Fruit fly (Drosophila melanogaster) whole organism, adult: ENCODE measurements around the gene ver.

Experiments used
- CG11617 ChIP-seq: fragments of 200-800 bp; sonication (Bioruptor generic); optimal IDR thresholded peaks from 2 replicates; lab custom pipeline; 2017; ENCODE audit warnings: mild to moderate bottlenecking, missing biosample characterization, missing genetic modification reagents, missing genetic modification characterization
- CG12768 ChIP-seq: fragments of 200-800 bp; sonication (Bioruptor generic); optimal IDR thresholded peaks from 2 replicates; lab custom pipeline; 2017; ENCODE audit warnings: missing biosample characterization, missing genetic modification characterization, mild to moderate bottlenecking, moderate library complexity, missing genetic modification reagents
- CG14711 ChIP-seq: fragments of 200-800 bp; sonication (Bioruptor generic); optimal IDR thresholded peaks from 2 replicates; lab custom pipeline; 2018; ENCODE audit warnings: missing biosample characterization, mild to moderate bottlenecking, missing genetic modification characterization, moderate library complexity
- CG1620 ChIP-seq: fragments of 200-800 bp; sonication (Bioruptor generic); optimal IDR thresholded peaks from 2 replicates; lab custom pipeline; 2016; ENCODE audit warnings: missing biosample characterization, missing genetic modification characterization
- CG33017 ChIP-seq: fragments of 200-800 bp; sonication (Bioruptor generic); optimal IDR thresholded peaks from 2 replicates; lab custom pipeline; 2018; ENCODE audit warnings: missing biosample characterization, mild to moderate bottlenecking, missing genetic modification characterization, moderate library complexity
- CG5204 ChIP-seq: fragments of 200-800 bp; sonication (Bioruptor generic); optimal IDR thresholded peaks from 2 replicates; lab custom pipeline; 2016; ENCODE audit warnings: missing biosample characterization, missing genetic modification characterization
- CG7045 ChIP-seq: fragments of 200-800 bp; sonication (Bioruptor generic); optimal IDR thresholded peaks from 2 replicates; lab custom pipeline; 2017; ENCODE audit warnings: missing biosample characterization, mild to moderate bottlenecking, missing genetic modification characterization
- CG7101 ChIP-seq: fragments of 200-800 bp; sonication (Bioruptor generic); optimal IDR thresholded peaks from 2 replicates; lab custom pipeline; 2018; ENCODE audit warnings: missing biosample characterization, mild to moderate bottlenecking, missing genetic modification characterization, moderate library complexity
- Clk ChIP-seq: fragments of 200-800 bp; sonication (Bioruptor generic); optimal IDR thresholded peaks from 2 replicates; lab custom pipeline; 2017; ENCODE audit warnings: missing biosample characterization, missing genetic modification characterization
- Crg-1 ChIP-seq: fragments of 200-800 bp; sonication (Bioruptor generic); optimal IDR thresholded peaks from 2 replicates; lab custom pipeline; 2016; ENCODE audit warnings: missing biosample characterization, missing genetic modification characterization
- Hr96 ChIP-seq: fragments of 200-800 bp; sonication (Bioruptor generic); optimal IDR thresholded peaks from 2 replicates; lab custom pipeline; 2016; ENCODE audit warnings: missing biosample characterization, missing genetic modification characterization
- Mnt ChIP-seq: fragments of 200-800 bp; sonication (Bioruptor generic); optimal IDR thresholded peaks from 2 replicates; lab custom pipeline; 2016; ENCODE audit warnings: missing biosample characterization, mild to moderate bottlenecking, missing genetic modification characterization
- bab1 ChIP-seq: fragments of 200-800 bp; sonication (Bioruptor generic); optimal IDR thresholded peaks from 3 replicates; lab custom pipeline; 2019; ENCODE audit warnings: missing biosample characterization, mild to moderate bottlenecking, missing genetic modification characterization, moderate library complexity
- cic ChIP-seq: fragments of 200-800 bp; sonication (Bioruptor generic); optimal IDR thresholded peaks from 2 replicates; lab custom pipeline; 2017; ENCODE audit warnings: missing biosample characterization, mild to moderate bottlenecking, missing genetic modification characterization, moderate library complexity
- cnc ChIP-seq, 2 experiments: fragments of >200 bp; optimal IDR thresholded peaks; 2 replicates each; lab custom pipeline; 2017
- kay ChIP-seq: fragments of 200-800 bp; sonication (Bioruptor generic); peaks from one replicate; lab custom pipeline; 2016; ENCODE audit warnings: missing biosample characterization, missing genetic modification characterization, borderline replicate concordance
- ovo ChIP-seq: fragments of 200-800 bp; sonication (Bioruptor generic); optimal IDR thresholded peaks from 2 replicates; lab custom pipeline; 2016; ENCODE audit warnings: missing biosample characterization, missing genetic modification characterization
- pad ChIP-seq: fragments of 200-800 bp; sonication (Bioruptor generic); optimal IDR thresholded peaks from 3 replicates; lab custom pipeline; 2017; ENCODE audit warnings: missing biosample characterization, missing genetic modification characterization, mild to moderate bottlenecking, moderate library complexity, missing genetic modification reagents
- tj ChIP-seq: fragments of 200-800 bp; sonication (Bioruptor generic); optimal IDR thresholded peaks from 3 replicates; lab custom pipeline; 2017; ENCODE audit warnings: missing biosample characterization, mild to moderate bottlenecking, missing genetic modification characterization, moderate library complexity
- toe ChIP-seq: fragments of 200-800 bp; sonication (Bioruptor generic); optimal IDR thresholded peaks from 2 replicates; lab custom pipeline; 2016; ENCODE audit warnings: missing biosample characterization, missing genetic modification characterization

ver gene

dm6 chr3L:12530044-12530443, 6.3 kb downstream of the ver start, which contains the start of gene nst:
TSS of gene nst (minus strand) at chr3L:12530171.
- TF ChIP-seq bab1 (peak; percentile 21), tj (GFP tag; lab: Kevin White, UChicago) (peak; percentile 22), Mnt (GFP tag; lab: Kevin White, UChicago) (no peak)

dm6 chr3L:12532220-12532619, 8.4 kb downstream of the ver start:
- no peak for TF ChIP-seq kay
- no peak for TF ChIP-seq CG1620 (GFP tag; lab: Kevin White, UChicago)
- TF ChIP-seq CG33017 (tag; lab: Kevin White, UChicago) = no peak
- TF ChIP-seq toe (GFP tag; lab: Kevin White, UChicago) = no peak
- no peak for TF ChIP-seq Hr96 (GFP tag; lab: Kevin White, UChicago)
- TF ChIP-seq Mnt (GFP tag; lab: Kevin White, UChicago) = no peak
- TF ChIP-seq cnc (optimal IDR thresholded peaks at IDR 0.05; lab: Kevin White, UChicago) = no peak
- TF ChIP-seq CG12768 = no peak
- no peak for TF ChIP-seq Crg-1 (GFP tag; lab: Kevin White, UChicago)
- no peak for TF ChIP-seq CG5204 (GFP tag; lab: Kevin White, UChicago)
- TF ChIP-seq Clk (GFP tag; lab: Kevin White, UChicago) = no peak

- TF ChIP-seq ovo (GFP tag; lab: Kevin White, UChicago) (no peak), Clk (GFP tag; lab: Kevin White, UChicago) (no peak), CG14711 (peak; percentile 91), cic (GFP tag; lab: Kevin White, UChicago) (no peak), CG33017 (tag; lab: Kevin White, UChicago) (peak; percentile 75), Crg-1 (GFP tag; lab: Kevin White, UChicago) (no peak), CG5204 (GFP tag; lab: Kevin White, UChicago) (no peak), Mnt (GFP tag; lab: Kevin White, UChicago) (no peak), CG11617 (no peak), CG1620 (GFP tag; lab: Kevin White, UChicago) (no peak), tj (GFP tag; lab: Kevin White, UChicago) (peak; percentile 35), pad (GFP tag; lab: Kevin White, UChicago) (peak; percentile 55), bab1 (peak; percentile 64), toe (GFP tag; lab: Kevin White, UChicago) (no peak), CG12768 (peak; percentile 61), CG7101 (tag; lab: Kevin White, UChicago) (peak; percentile 87), CG7045 (GFP tag; lab: Kevin White, UChicago) (no peak), kay (no peak), cnc (optimal IDR thresholded peaks at IDR 0.05; lab: Kevin White, UChicago) (no peak), Hr96 (GFP tag; lab: Kevin White, UChicago) (no peak)
Observed at dm6 chr3L:12533392-12534070, 9.7 kb downstream of the ver start, which contains the start of the genes Tsf2 and CG34242. TSS of gene Tsf2 (minus strand) at chr3L:12533724. TSS of gene CG34242 (plus strand) at chr3L:12533996.

- TF ChIP-seq pad (GFP tag; lab: Kevin White, UChicago) (no peak), Crg-1 (GFP tag; lab: Kevin White, UChicago) (no peak), toe (GFP tag; lab: Kevin White, UChicago) (no peak), CG1620 (GFP tag; lab: Kevin White, UChicago) (no peak), Mnt (GFP tag; lab: Kevin White, UChicago) (peak; percentile 2)
Observed at dm6 chr3L:12534318-12534717, 10.5 kb downstream of the ver start, which contains the start of gene Pmm2. TSS of gene Pmm2 (plus strand) at chr3L:12534590.

- TF ChIP-seq Mnt (GFP tag; lab: Kevin White, UChicago) (peak; percentile 94), bab1 (peak; percentile 12), CG11617 (no peak)
Observed at dm6 chr3L:12537123-12537522, 13.3 kb downstream of the ver start, which contains the start of gene CG4069. TSS of gene CG4069 (minus strand) at chr3L:12537315.

dm6 chr3L:12549471-12549870, 25.7 kb downstream of the ver start:
- TF ChIP-seq ovo (GFP tag; lab: Kevin White, UChicago) (no peak), kay (no peak), CG1620 (GFP tag; lab: Kevin White, UChicago) (no peak), cnc (optimal IDR thresholded peaks at IDR 0.05; lab: Kevin White, UChicago) (no peak), CG33017 (tag; lab: Kevin White, UChicago) (no peak), Hr96 (GFP tag; lab: Kevin White, UChicago) (no peak), CG11617 (no peak), toe (GFP tag; lab: Kevin White, UChicago) (no peak), Mnt (GFP tag; lab: Kevin White, UChicago) (no peak), cic (GFP tag; lab: Kevin White, UChicago) (no peak), CG5204 (GFP tag; lab: Kevin White, UChicago) (no peak), bab1 (no peak), Crg-1 (GFP tag; lab: Kevin White, UChicago) (no peak), pad (GFP tag; lab: Kevin White, UChicago) (no peak), CG7101 (tag; lab: Kevin White, UChicago) (no peak), CG12768 (no peak), Clk (GFP tag; lab: Kevin White, UChicago) (no peak), tj (GFP tag; lab: Kevin White, UChicago) (no peak)
